Worm (Caenorhabditis elegans) whole organism, L2 larva: ENCODE results near the gene C17G10.10.
"Not testable (repeated sequence)": the region's sequence is repeated elsewhere in the genome, so short reads cannot be mapped to it uniquely, and the experiment has no call there.

Source experiments
- C34F6.9 ChIP-seq: fragments of 150-350 bp; optimal IDR thresholded peaks from 2 replicates; lab custom pipeline; 2014; ENCODE audit warnings: missing biosample characterization, missing genetic modification characterization
- F13H6.1 ChIP-seq: sonication (generic microtip); optimal IDR thresholded peaks from 2 replicates; lab custom pipeline; 2016; ENCODE audit warnings: missing genetic modification characterization, missing compliant biosample characterization
- R02D3.7 ChIP-seq: fragments of 150-350 bp; optimal IDR thresholded peaks from 2 replicates; lab custom pipeline; 2014; ENCODE audit warnings: missing biosample characterization, missing genetic modification characterization
- Y55F3AM.14 ChIP-seq: fragments of 200-800 bp; sonication (Bioruptor generic); optimal IDR thresholded peaks from 2 replicates; lab custom pipeline; 2018; ENCODE audit warnings: mild to moderate bottlenecking, missing genetic modification characterization, missing compliant biosample characterization
- ZK546.5 ChIP-seq: sonication (generic microtip); optimal IDR thresholded peaks from 2 replicates; lab custom pipeline; 2017; ENCODE audit warnings: missing biosample characterization, missing genetic modification characterization
- alr-1 ChIP-seq: fragments of 150-350 bp; optimal IDR thresholded peaks from 2 replicates; lab custom pipeline; 2014; ENCODE audit warnings: missing biosample characterization, missing genetic modification characterization
- aly-2 ChIP-seq: fragments of 150-350 bp; optimal IDR thresholded peaks from 2 replicates; lab custom pipeline; 2014; ENCODE audit warnings: missing biosample characterization, missing genetic modification characterization
- ama-1 ChIP-seq: fragments of 150-350 bp; optimal IDR thresholded peaks from 2 replicates; lab custom pipeline; 2018; ENCODE audit warnings: inconsistent platforms
- ceh-16 ChIP-seq: fragments of 150-350 bp; optimal IDR thresholded peaks from 2 replicates; lab custom pipeline; 2014; ENCODE audit warnings: missing biosample characterization, missing genetic modification characterization
- crh-2 ChIP-seq: sonication (generic microtip); optimal IDR thresholded peaks from 2 replicates; lab custom pipeline; 2017; ENCODE audit warnings: missing biosample characterization, missing genetic modification characterization
- dmd-4 ChIP-seq: sonication (generic microtip); optimal IDR thresholded peaks from 2 replicates; lab custom pipeline; 2017; ENCODE audit warnings: missing biosample characterization, missing genetic modification characterization
- elt-1 ChIP-seq: fragments of 150-350 bp; optimal IDR thresholded peaks from 2 replicates; lab custom pipeline; 2014; ENCODE audit warnings: missing biosample characterization, missing genetic modification characterization
- elt-3 ChIP-seq: sonication (generic microtip); optimal IDR thresholded peaks from 2 replicates; lab custom pipeline; 2017; ENCODE audit warnings: missing biosample characterization, missing genetic modification characterization
- fos-1 ChIP-seq: fragments of 150-350 bp; optimal IDR thresholded peaks from 2 replicates; lab custom pipeline; 2014; ENCODE audit warnings: missing biosample characterization, missing genetic modification characterization
- gmeb-1 ChIP-seq: fragments of 150-350 bp; optimal IDR thresholded peaks from 2 replicates; lab custom pipeline; 2014; ENCODE audit warnings: missing biosample characterization, missing genetic modification characterization
- lin-11 ChIP-seq: fragments of 150-350 bp; sonication (generic microtip); optimal IDR thresholded peaks from 2 replicates; lab custom pipeline; 2014; ENCODE audit warnings: missing biosample characterization, missing genetic modification characterization, inconsistent platforms, mixed read lengths
- lin-13 ChIP-seq: fragments of 150-350 bp; optimal IDR thresholded peaks from 2 replicates; lab custom pipeline; 2014; ENCODE audit warnings: missing biosample characterization, missing genetic modification reagents, missing genetic modification characterization
- mab-5 ChIP-seq: fragments of 150-350 bp; optimal IDR thresholded peaks from 2 replicates; lab custom pipeline; 2014; ENCODE audit warnings: missing biosample characterization, missing genetic modification characterization
- mdl-1 ChIP-seq, 2 experiments: fragments of 150-350 bp in 1 of 2; sonication (generic microtip) in 1 of 2; optimal IDR thresholded peaks; 2 replicates each; lab custom pipeline; 2017; ENCODE audit warnings: missing biosample characterization in 2 of 2, missing genetic modification characterization in 2 of 2
- nhr-11 ChIP-seq: fragments of 150-350 bp; optimal IDR thresholded peaks from 2 replicates; lab custom pipeline; 2014; ENCODE audit warnings: missing biosample characterization, missing genetic modification characterization
- nhr-129 ChIP-seq: fragments of 150-350 bp; optimal IDR thresholded peaks from 2 replicates; lab custom pipeline; 2014; ENCODE audit warnings: missing biosample characterization, missing genetic modification characterization
- nhr-237 ChIP-seq: fragments of 150-350 bp; optimal IDR thresholded peaks from 2 replicates; lab custom pipeline; 2014; ENCODE audit warnings: missing biosample characterization, missing genetic modification characterization
- nhr-6 ChIP-seq: fragments of 150-350 bp; optimal IDR thresholded peaks from 2 replicates; lab custom pipeline; 2014; ENCODE audit warnings: missing biosample characterization, missing genetic modification characterization
- nhr-77 ChIP-seq: fragments of 150-350 bp; optimal IDR thresholded peaks from 2 replicates; lab custom pipeline; 2014; ENCODE audit warnings: missing biosample characterization, missing genetic modification characterization
- skn-1 ChIP-seq: sonication (generic microtip); optimal IDR thresholded peaks from 2 replicates; lab custom pipeline; 2017; ENCODE audit warnings: missing biosample characterization, missing genetic modification characterization
- sma-9 ChIP-seq, 2 experiments: fragments of 150-350 bp in 1 of 2; sonication (generic microtip) in 1 of 2; optimal IDR thresholded peaks; 2 replicates each; lab custom pipeline; 2014 to 2016; ENCODE audit warnings: missing genetic modification characterization in 2 of 2, mild to moderate bottlenecking in 1 of 2, missing biosample characterization in 1 of 2, missing compliant biosample characterization in 1 of 2, missing genetic modification reagents in 1 of 2, moderate library complexity in 1 of 2
- snpc-4 ChIP-seq: fragments of 150-350 bp; optimal IDR thresholded peaks from 2 replicates; lab custom pipeline; 2014; ENCODE audit warnings: missing biosample characterization, missing genetic modification characterization
- unc-39 ChIP-seq: fragments of 150-350 bp; optimal IDR thresholded peaks from 2 replicates; lab custom pipeline; 2014; ENCODE audit warnings: missing biosample characterization, missing genetic modification characterization
- unc-55 ChIP-seq: fragments of 150-350 bp; sonication (generic microtip); optimal IDR thresholded peaks from 3 replicates; lab custom pipeline; 2014; ENCODE audit warnings: missing biosample characterization, missing genetic modification reagents, missing genetic modification characterization
- zag-1 ChIP-seq: fragments of 150-350 bp; optimal IDR thresholded peaks from 2 replicates; lab custom pipeline; 2014; ENCODE audit warnings: missing biosample characterization, missing genetic modification characterization
- ztf-11 ChIP-seq: sonication (generic microtip); optimal IDR thresholded peaks from 2 replicates; lab custom pipeline; 2017; ENCODE audit warnings: missing biosample characterization, missing genetic modification characterization

Gene C17G10.10

ce11 chrII:5633453-5633852, 34.3 kb upstream of the C17G10.10 start:
- TF ChIP-seq skn-1 (tag; lab: Kevin White, UChicago): no peak
- TF ChIP-seq C34F6.9: peak; percentile 60
- TF ChIP-seq gmeb-1 (tag; lab: Kevin White, UChicago): peak; percentile 13

- not testable (repeated sequence) for TF ChIP-seq gmeb-1, crh-2, F13H6.1 (tag; lab: Kevin White, UChicago)
Measured at ce11 chrII:5630851-5631401, 31.8 kb upstream of the C17G10.10 start, which contains the start of the genes F59E12.6 and npl-4.1. Gene F59E12.6, minus strand, starts transcription at chrII:5630951. Gene npl-4.1, plus strand, starts transcription at chrII:5631351.

- TF ChIP-seq lin-13 (GFP tag; lab: Kevin White, UChicago): no peak
- TF ChIP-seq nhr-129: peak; percentile 93
- TF ChIP-seq ceh-16 (tag; lab: Kevin White, UChicago): no peak
- TF ChIP-seq lin-11: no peak
- TF ChIP-seq snpc-4 (tag; lab: Kevin White, UChicago): no peak
- TF ChIP-seq nhr-237 (tag; lab: Kevin White, UChicago): no peak
Measured at ce11 chrII:5628326-5628818, 29.2 kb upstream of the C17G10.10 start, which contains the start of gene F59E12.15. Gene F59E12.15, minus strand, starts transcription at chrII:5628376.

ce11 chrII:5622383-5622939, 23.3 kb upstream of the C17G10.10 start, which contains the start of the genes eif-3.L and npl-4.2:
Gene eif-3.L, minus strand, starts transcription at chrII:5622483.
Gene npl-4.2, plus strand, starts transcription at chrII:5622889.
- TF ChIP-seq ZK546.5; aly-2 (tag; lab: Kevin White, UChicago); ama-1 (lab: Kevin White, UChicago): not testable (repeated sequence)

ce11 chrII:5619298-5619697, 20.1 kb upstream of the C17G10.10 start, which contains the start of gene dhs-6:
Gene dhs-6, minus strand, starts transcription at chrII:5619319.
- peak; percentile 13 for TF ChIP-seq fos-1 (tag; lab: Kevin White, UChicago)
- no peak for TF ChIP-seq ztf-11 (tag; lab: Kevin White, UChicago)
- no peak for TF ChIP-seq Y55F3AM.14 (GFP tag; lab: Kevin White, UChicago)
- no peak for TF ChIP-seq crh-2 (tag; lab: Kevin White, UChicago)
- no peak for TF ChIP-seq nhr-6 (tag; lab: Kevin White, UChicago)
- no peak for TF ChIP-seq dmd-4 (tag; lab: Kevin White, UChicago)
- TF ChIP-seq mab-5 (tag; lab: Kevin White, UChicago): no peak
- no peak for TF ChIP-seq ceh-16 (tag; lab: Kevin White, UChicago)
- TF ChIP-seq sma-9 (GFP tag; optimal IDR thresholded peaks at IDR 0.05; lab: Kevin White, UChicago): peak; percentile 32
- no peak for TF ChIP-seq sma-9 (tag; optimal IDR thresholded peaks at IDR 0.05; lab: Kevin White, UChicago)

- TF ChIP-seq nhr-11 (tag; lab: Kevin White, UChicago): no peak
- TF ChIP-seq alr-1 (tag; lab: Kevin White, UChicago): no peak
- TF ChIP-seq unc-55 (GFP tag; lab: Kevin White, UChicago): no peak
- no peak for TF ChIP-seq unc-39
- TF ChIP-seq mdl-1 (tag; optimal IDR thresholded peaks at IDR 0.05; lab: Kevin White, UChicago): no peak
- no peak for TF ChIP-seq skn-1 (tag; lab: Kevin White, UChicago)
- TF ChIP-seq R02D3.7: no peak
- TF ChIP-seq nhr-77 (tag; lab: Kevin White, UChicago): no peak
- no peak for TF ChIP-seq elt-1 (tag; lab: Kevin White, UChicago)
- TF ChIP-seq zag-1 (tag; lab: Kevin White, UChicago): no peak
- TF ChIP-seq elt-3: no peak
- no peak for TF ChIP-seq lin-11
- no peak for TF ChIP-seq aly-2 (tag; lab: Kevin White, UChicago)
- no peak for TF ChIP-seq sma-9 (GFP tag; optimal IDR thresholded peaks at IDR 0.05; lab: Kevin White, UChicago)
- TF ChIP-seq sma-9 (tag; optimal IDR thresholded peaks at IDR 0.05; lab: Kevin White, UChicago): no peak
Measured at ce11 chrII:5607756-5608155, 8.6 kb upstream of the C17G10.10 start, which contains the start of gene C17G10.7. Gene C17G10.7, minus strand, starts transcription at chrII:5607856.
